Worm (Caenorhabditis elegans): ENCODE results near the gene C48B4.9.

ce11 chrIII:9525252-9525651 lies 37.9 kb downstream of the C48B4.9 start, which contains the start of gene trpp-3:
- no peak for TF ChIP-seq tbx-37 (GFP tag; conservative IDR thresholded peaks at IDR 0.05)
- TF ChIP-seq ama-1 (optimal IDR thresholded peaks at IDR 0.05), result no peak
- TF ChIP-seq hmbx-1 (tag; optimal IDR thresholded peaks at IDR 0.05), result no peak
- no peak for TF ChIP-seq flt-1 (GFP tag; IDR thresholded peaks at IDR 0.05)
- TF ChIP-seq tra-4 (tag; optimal IDR thresholded peaks at IDR 0.05), result no peak
- TF ChIP-seq hmg-4 (GFP tag; optimal IDR thresholded peaks at IDR 0.05), result no peak
- no peak for TF ChIP-seq F13C5.2 (tag; optimal IDR thresholded peaks at IDR 0.05)
- TF ChIP-seq ceh-13 (GFP tag; optimal IDR thresholded peaks at IDR 0.05), result no peak
- no peak for TF ChIP-seq ets-7 (tag; optimal IDR thresholded peaks at IDR 0.05)
- TF ChIP-seq B0310.2 (tag; optimal IDR thresholded peaks at IDR 0.05), result no peak
